Fruit fly (Drosophila melanogaster): ENCODE results near the gene jus.

dm6 chr3R:29124128-29124527 is 70.7 kb downstream of the jus start:
- no peak for TF ChIP-seq CG32006 (GFP tag; optimal IDR thresholded peaks at IDR 0.05)
- peak; percentile 81 for TF ChIP-seq CG10631 (GFP tag; optimal IDR thresholded peaks at IDR 0.05)
- peak; percentile 88 for TF ChIP-seq topi (GFP tag; optimal IDR thresholded peaks at IDR 0.05)
- TF ChIP-seq Lpt (GFP tag; optimal IDR thresholded peaks at IDR 0.05): no peak
- TF ChIP-seq dac (GFP tag; optimal IDR thresholded peaks at IDR 0.05): peak; percentile 36
- peak; percentile 85 for TF ChIP-seq CG7368 (GFP tag; optimal IDR thresholded peaks at IDR 0.05)
- peak; percentile 73 for TF ChIP-seq achi (GFP tag; optimal IDR thresholded peaks at IDR 0.05)
- TF ChIP-seq Hr38 (GFP tag; optimal IDR thresholded peaks at IDR 0.05): no peak
- TF ChIP-seq Sox102F (GFP tag; optimal IDR thresholded peaks at IDR 0.05): peak; percentile 86

All from whole organism, prepupa.